Worm (Caenorhabditis elegans): ENCODE measurements around the gene T08G5.15.

The T08G5.15 gene

ce11 chrV:14055097-14055496 lies 32.1 kb upstream of the T08G5.15 start (continued):
- TF ChIP-seq lin-26 (GFP tag; IDR thresholded peaks at IDR 0.05) = peak; percentile 83
- peak; percentile 96 for TF ChIP-seq hmg-1.2 (GFP tag; IDR thresholded peaks at IDR 0.05)
- TF ChIP-seq attf-5 (GFP tag; optimal IDR thresholded peaks at IDR 0.05) = peak; percentile 95
- TF ChIP-seq Y53G8AR.9 (GFP tag; conservative IDR thresholded peaks at IDR 0.05) = peak; percentile 97
- TF ChIP-seq ztf-22 (GFP tag; optimal IDR thresholded peaks at IDR 0.05) = peak; percentile 78
- TF ChIP-seq madf-6 (GFP tag; IDR thresholded peaks at IDR 0.05) = peak; percentile 85
- TF ChIP-seq C06A6.2 (GFP tag; conservative IDR thresholded peaks at IDR 0.05) = peak; percentile 97
- TF ChIP-seq ceh-58 (GFP tag; IDR thresholded peaks at IDR 0.05) = 0 out of 2 replicates have a peak, but pooled peaks have one; percentile 13
- peak; percentile 83; the same call in 1 of the 2 replicates for TF ChIP-seq nhr-120 (GFP tag; IDR thresholded peaks at IDR 0.05)
- TF ChIP-seq repo-1 (tag; optimal IDR thresholded peaks at IDR 0.05) = peak; percentile 78
- TF ChIP-seq madf-3 (GFP tag; IDR thresholded peaks at IDR 0.05) = peak; percentile 94
- TF ChIP-seq ztf-28 (GFP tag; IDR thresholded peaks at IDR 0.05) = peak; percentile 91
- TF ChIP-seq ceh-27 (GFP tag; optimal IDR thresholded peaks at IDR 0.05) = peak; percentile 96
- peak; percentile 17 for TF ChIP-seq B0261.1 (tag; optimal IDR thresholded peaks at IDR 0.05)
- TF ChIP-seq bed-2 (GFP tag; IDR thresholded peaks at IDR 0.05) = peak; percentile 98
- peak; percentile 94 for TF ChIP-seq ceh-100 (GFP tag; IDR thresholded peaks at IDR 0.05)
- TF ChIP-seq tbp1 (GFP tag; optimal IDR thresholded peaks at IDR 0.05) = peak; percentile 68
- peak; percentile 93 for TF ChIP-seq Y56A3A.18 (GFP tag; IDR thresholded peaks at IDR 0.05)
- TF ChIP-seq mcd-1 (GFP tag; IDR thresholded peaks at IDR 0.05) = peak; percentile 99
- TF ChIP-seq let-607 (tag; optimal IDR thresholded peaks at IDR 0.05) = peak; percentile 55 to 92
- TF ChIP-seq dox-1 (GFP tag; IDR thresholded peaks at IDR 0.05) = peak; percentile 98
- TF ChIP-seq ceh-91 (GFP tag; IDR thresholded peaks at IDR 0.05) = peak; percentile 77
- peak; percentile 57 to 79 for TF ChIP-seq rec-8 (tag; optimal IDR thresholded peaks at IDR 0.05)
- peak; percentile 74 for TF ChIP-seq hsf-1 (GFP tag; IDR thresholded peaks at IDR 0.05)
- peak; percentile 92 for TF ChIP-seq ccch-3 (GFP tag; optimal IDR thresholded peaks at IDR 0.05)
- peak; percentile 34 for TF ChIP-seq F57A8.1 (GFP tag; optimal IDR thresholded peaks at IDR 0.05)
- peak; percentile 82 for TF ChIP-seq zfh-2 (GFP tag; conservative IDR thresholded peaks at IDR 0.05)
- peak; percentile 87 for TF ChIP-seq cebp-1 (GFP tag; IDR thresholded peaks at IDR 0.05)
- peak; percentile 87 for TF ChIP-seq cebp-1 (tag; optimal IDR thresholded peaks at IDR 0.05)
- peak; percentile 82 for TF ChIP-seq attf-3 (GFP tag; conservative IDR thresholded peaks at IDR 0.05)
- TF ChIP-seq attf-6 (GFP tag; IDR thresholded peaks at IDR 0.05) = peak; percentile 58
- peak; percentile 87 for TF ChIP-seq F57C9.4 (tag; optimal IDR thresholded peaks at IDR 0.05)
- peak; percentile 60 for TF ChIP-seq D2030.7 (GFP tag; IDR thresholded peaks at IDR 0.05)
- TF ChIP-seq rcor-1 (GFP tag; IDR thresholded peaks at IDR 0.05) = peak; percentile 95
- TF ChIP-seq ztf-18 (tag; optimal IDR thresholded peaks at IDR 0.05) = peak; percentile 55
- peak; percentile 73 for TF ChIP-seq F52B5.7 (tag; optimal IDR thresholded peaks at IDR 0.05)
- TF ChIP-seq egl-44 (GFP tag; IDR thresholded peaks at IDR 0.05) = peak; percentile 94
- TF ChIP-seq F10E7.11 (tag; optimal IDR thresholded peaks at IDR 0.05) = peak; percentile 47
- TF ChIP-seq F22D6.2 (tag; optimal IDR thresholded peaks at IDR 0.05) = peak; percentile 86
- TF ChIP-seq ZK185.1 (tag; optimal IDR thresholded peaks at IDR 0.05; ENCODE audit: poor library complexity, severe bottlenecking) = peak; percentile 97
- peak; percentile 98 for TF ChIP-seq ekl-4 (GFP tag; IDR thresholded peaks at IDR 0.05)
- peak; percentile 91 for TF ChIP-seq hmg-20 (GFP tag; IDR thresholded peaks at IDR 0.05)
- peak; percentile 29 for TF ChIP-seq lsl-1 (GFP tag; optimal IDR thresholded peaks at IDR 0.05)
- TF ChIP-seq ztf-6 (GFP tag; IDR thresholded peaks at IDR 0.05) = peak; percentile 91
- TF ChIP-seq chd-7 (tag; optimal IDR thresholded peaks at IDR 0.05) = peak; percentile 87
- peak; percentile 88 for TF ChIP-seq madf-10 (tag; optimal IDR thresholded peaks at IDR 0.05)
- 0 out of 2 replicates have a peak, but pooled peaks have one; percentile 25 for TF ChIP-seq ceh-40 (GFP tag; IDR thresholded peaks at IDR 0.05)
- 0 out of 2 replicates have a peak, but pooled peaks have one; percentile 40 for TF ChIP-seq nfya-2 (GFP tag; IDR thresholded peaks at IDR 0.05)
